Worm (Caenorhabditis elegans) whole organism, late embryonic: ENCODE measurements around the gene C18F10.7.

ENCODE experiments used
- K02D7.2 ChIP-seq: sonication (generic microtip); optimal IDR thresholded peaks from 2 replicates; lab custom pipeline; 2017; ENCODE audit warnings: mild to moderate bottlenecking, missing genetic modification characterization, missing compliant biosample characterization
- Y22D7AL.16 ChIP-seq: sonication (generic microtip); optimal IDR thresholded peaks from 2 replicates; lab custom pipeline; 2016; ENCODE audit warnings: missing genetic modification characterization, missing compliant biosample characterization
- ahr-1 ChIP-seq: sonication (generic microtip); optimal IDR thresholded peaks from 2 replicates; lab custom pipeline; 2016; ENCODE audit warnings: missing genetic modification characterization, missing compliant biosample characterization
- ama-1 ChIP-seq: fragments of 150-350 bp; optimal IDR thresholded peaks from 2 replicates; lab custom pipeline; 2014
- ceh-18 ChIP-seq: sonication (generic microtip); optimal IDR thresholded peaks from 2 replicates; lab custom pipeline; 2016; ENCODE audit warnings: missing genetic modification characterization, missing compliant biosample characterization
- ceh-24 ChIP-seq: sonication (generic microtip); optimal IDR thresholded peaks from 2 replicates; lab custom pipeline; 2016; ENCODE audit warnings: mild to moderate bottlenecking, missing genetic modification characterization, missing compliant biosample characterization
- ceh-9 ChIP-seq: sonication (generic microtip); optimal IDR thresholded peaks from 2 replicates; lab custom pipeline; 2016; ENCODE audit warnings: mild to moderate bottlenecking, missing genetic modification characterization, inconsistent platforms, missing compliant biosample characterization
- che-1 ChIP-seq: sonication (generic microtip); optimal IDR thresholded peaks from 2 replicates; lab custom pipeline; 2016; ENCODE audit warnings: mild to moderate bottlenecking, missing genetic modification characterization, missing compliant biosample characterization
- elt-2 ChIP-seq: sonication (generic microtip); optimal IDR thresholded peaks from 2 replicates; lab custom pipeline; 2016; ENCODE audit warnings: missing genetic modification reagents, missing genetic modification characterization, missing compliant biosample characterization
- ets-4 ChIP-seq: sonication (generic microtip); optimal IDR thresholded peaks from 2 replicates; lab custom pipeline; 2016; ENCODE audit warnings: missing genetic modification characterization, missing compliant biosample characterization
- gmeb-2 ChIP-seq: sonication (generic microtip); optimal IDR thresholded peaks from 2 replicates; lab custom pipeline; 2016; ENCODE audit warnings: missing genetic modification characterization, inconsistent platforms, missing compliant biosample characterization
- odd-2 ChIP-seq: sonication (generic microtip); optimal IDR thresholded peaks from 2 replicates; lab custom pipeline; 2017; ENCODE audit warnings: antibody characterized with exemption, mild to moderate bottlenecking, missing genetic modification characterization, missing compliant biosample characterization
- pat-9 ChIP-seq: fragments of 200-800 bp; sonication (Bioruptor generic); optimal IDR thresholded peaks from 2 replicates; lab custom pipeline; 2018; ENCODE audit warnings: mild to moderate bottlenecking, missing genetic modification characterization, moderate library complexity, missing compliant biosample characterization
- pha-2 ChIP-seq: sonication (generic microtip); optimal IDR thresholded peaks from 2 replicates; lab custom pipeline; 2017; ENCODE audit warnings: mild to moderate bottlenecking, missing genetic modification characterization, missing compliant biosample characterization
- pha-4 ChIP-seq: fragments of 150-350 bp; optimal IDR thresholded peaks from 2 replicates; lab custom pipeline; 2018; ENCODE audit warnings: missing biosample characterization, missing genetic modification reagents, missing genetic modification characterization
- pqm-1 ChIP-seq: sonication (generic microtip); optimal IDR thresholded peaks from 2 replicates; lab custom pipeline; 2016; ENCODE audit warnings: missing genetic modification characterization, missing compliant biosample characterization
- ref-2 ChIP-seq: sonication (generic microtip); optimal IDR thresholded peaks from 2 replicates; lab custom pipeline; 2016; ENCODE audit warnings: missing genetic modification characterization, missing compliant biosample characterization
- sdc-2 ChIP-seq: sonication (generic microtip); optimal IDR thresholded peaks from 2 replicates; lab custom pipeline; 2016; ENCODE audit warnings: missing genotype, missing genetic modification characterization, missing compliant biosample characterization
- tbx-2 ChIP-seq: sonication (generic microtip); optimal IDR thresholded peaks from 2 replicates; lab custom pipeline; 2016; ENCODE audit warnings: missing genetic modification characterization, missing compliant biosample characterization
- tbx-7 ChIP-seq: sonication (generic microtip); optimal IDR thresholded peaks from 2 replicates; lab custom pipeline; 2016; ENCODE audit warnings: missing genotype, missing genetic modification characterization, missing compliant biosample characterization
- zip-5 ChIP-seq: sonication (generic microtip); optimal IDR thresholded peaks from 2 replicates; lab custom pipeline; 2016; ENCODE audit warnings: missing genetic modification characterization, missing compliant biosample characterization
- ztf-16 ChIP-seq: sonication (generic microtip); optimal IDR thresholded peaks from 2 replicates; lab custom pipeline; 2017; ENCODE audit warnings: missing genetic modification characterization, missing compliant biosample characterization

Gene C18F10.7

ce11 chrIII:6236649-6237048, 41.5 kb downstream of the C18F10.7 start, which contains the start of gene T12A2.21:
Gene T12A2.21 (minus strand): TSS chrIII:6236749.
- TF ChIP-seq ahr-1 (tag; lab: Kevin White, UChicago) (no peak), ceh-24 (tag; lab: Kevin White, UChicago) (no peak), pha-4 (tag; lab: Kevin White, UChicago) (no peak), tbx-7 (no peak)

- TF ChIP-seq pqm-1 (tag; lab: Kevin White, UChicago): no peak
- TF ChIP-seq ref-2: no peak
- no peak for TF ChIP-seq odd-2
- no peak for TF ChIP-seq ets-4 (tag; lab: Kevin White, UChicago)
- TF ChIP-seq elt-2 (tag; lab: Kevin White, UChicago): peak; percentile 85
- TF ChIP-seq Y22D7AL.16 (tag; lab: Kevin White, UChicago): no peak
- TF ChIP-seq ztf-16: no peak
- no peak for TF ChIP-seq ceh-9 (tag; lab: Kevin White, UChicago)
Observed at ce11 chrIII:6231880-6232279, 46.3 kb downstream of the C18F10.7 start.

- TF ChIP-seq sdc-2: no peak
- TF ChIP-seq K02D7.2 (tag; lab: Kevin White, UChicago): no peak
- TF ChIP-seq ceh-18 (tag; lab: Kevin White, UChicago): no peak
- no peak for TF ChIP-seq ama-1 (lab: Kevin White, UChicago)
- no peak for TF ChIP-seq pha-2 (tag; lab: Kevin White, UChicago)
- no peak for TF ChIP-seq ahr-1 (tag; lab: Kevin White, UChicago)
- TF ChIP-seq tbx-2: no peak
- TF ChIP-seq odd-2: no peak
- TF ChIP-seq zip-5: no peak
- no peak for TF ChIP-seq Y22D7AL.16 (tag; lab: Kevin White, UChicago)
- no peak for TF ChIP-seq ztf-16
- no peak for TF ChIP-seq pqm-1 (tag; lab: Kevin White, UChicago)
- TF ChIP-seq gmeb-2 (tag; lab: Kevin White, UChicago): no peak
- no peak for TF ChIP-seq pat-9 (tag; lab: Kevin White, UChicago)
- TF ChIP-seq ceh-24 (tag; lab: Kevin White, UChicago): no peak
- no peak for TF ChIP-seq che-1 (tag; lab: Kevin White, UChicago)
Observed at ce11 chrIII:6230870-6231269, 47.3 kb downstream of the C18F10.7 start, which contains the start of gene esyt-2. Gene esyt-2 (minus strand): TSS chrIII:6230970.
